Fruit fly (Drosophila melanogaster) S2 (cell line): ENCODE measurements around the gene P5CDh2.

ENCODE experiments used
- CG8478 ChIP-seq: fragments of >200 bp; optimal IDR thresholded peaks from 2 replicates; lab custom pipeline; 2018
- CTCF ChIP-seq, 2 experiments: fragments of >200 bp; optimal IDR thresholded peaks; 2 replicates each; lab custom pipeline; 2018

DNA sequence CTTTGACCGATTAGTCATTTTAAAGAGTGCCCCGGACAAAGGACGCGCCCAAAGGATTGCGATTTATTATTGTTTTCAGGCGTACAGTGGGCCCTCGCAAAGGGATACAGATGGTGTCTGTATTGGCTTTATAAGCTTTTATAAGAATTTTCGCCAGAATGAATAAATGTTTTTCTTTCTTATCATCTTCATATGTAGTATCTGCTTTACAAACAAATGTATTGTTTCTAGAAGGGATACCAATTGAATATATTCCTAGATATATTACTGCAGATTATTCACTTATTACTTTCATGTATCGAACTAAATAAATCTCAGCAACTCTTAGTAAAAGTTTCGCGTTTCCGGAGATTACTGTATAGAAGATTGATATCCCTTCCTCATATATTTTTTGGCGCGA is 20.2 kb upstream of the P5CDh2 start:
- TF ChIP-seq CG8478 (no peak), CTCF (optimal IDR thresholded peaks at IDR 0.05; lab: Kevin White, UChicago) (no peak)
